Worm (Caenorhabditis elegans) whole organism, mixed stage, embryonic: Measurements from ENCODE around the gene F46C5.2.

Source experiments
- ceh-83 ChIP-seq: fragments of 200-800 bp; sonication (Bioruptor generic); optimal IDR thresholded peaks from 2 replicates; lab custom pipeline; 2018; ENCODE audit warnings: mild to moderate bottlenecking, missing genetic modification characterization, missing compliant biosample characterization
- cnd-1 ChIP-seq: fragments of 200-800 bp; sonication (Bioruptor generic); optimal IDR thresholded peaks from 2 replicates; lab custom pipeline; 2018; ENCODE audit warnings: mild to moderate bottlenecking, missing genetic modification characterization, missing compliant biosample characterization
- elt-1 ChIP-seq: sonication (generic microtip); optimal IDR thresholded peaks from 2 replicates; lab custom pipeline; 2017; ENCODE audit warnings: missing genetic modification characterization, mild to moderate bottlenecking, missing compliant biosample characterization, antibody characterized with exemption, moderate library complexity, borderline replicate concordance; ENCODE audit not compliant: insufficient read depth
- mep-1 ChIP-seq: fragments of 150-350 bp; optimal IDR thresholded peaks from 2 replicates; lab custom pipeline; 2017; ENCODE audit warnings: missing biosample characterization, missing genetic modification reagents, missing genetic modification characterization, inconsistent platforms
- pha-4 ChIP-seq: fragments of 150-350 bp; optimal IDR thresholded peaks from 2 replicates; lab custom pipeline; 2018; ENCODE audit warnings: missing biosample characterization, missing genetic modification reagents, missing genetic modification characterization
- unc-62 ChIP-seq: fragments of 150-350 bp; optimal IDR thresholded peaks from 2 replicates; lab custom pipeline; 2014; ENCODE audit warnings: missing biosample characterization, missing genetic modification reagents, missing genetic modification characterization

DNA sequence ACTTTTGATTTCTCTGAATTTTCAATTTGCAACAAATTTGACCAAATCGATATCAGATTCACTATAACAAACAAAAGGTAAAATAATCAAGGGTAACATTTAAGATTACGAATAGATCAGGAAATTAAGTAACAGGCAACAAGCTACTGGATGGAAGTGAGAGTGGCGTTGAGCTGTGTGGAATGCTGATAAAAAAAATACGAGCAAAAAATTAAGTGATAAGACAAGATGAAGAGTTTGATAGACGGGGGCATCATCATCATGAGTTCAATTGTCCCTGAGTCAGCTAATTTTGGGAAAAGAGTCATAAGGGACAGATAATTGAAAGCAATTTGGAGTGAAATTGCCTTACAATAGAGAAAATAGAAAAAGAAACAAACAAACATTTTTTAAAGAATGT, 37.8 kb upstream of the F46C5.2 start:
- no peak for TF ChIP-seq pha-4
- TF ChIP-seq mep-1 (tag; lab: Kevin White, UChicago): no peak
- TF ChIP-seq unc-62: no peak
- TF ChIP-seq ceh-83 (GFP tag; lab: Kevin White, UChicago): no peak
- TF ChIP-seq cnd-1 (tag; lab: Kevin White, UChicago): no peak
- TF ChIP-seq elt-1 (tag; lab: Kevin White, UChicago): no peak
